Fruit fly (Drosophila melanogaster) whole organism, adult: ENCODE data around the gene Nepl19.

Experiments
- CG1620 ChIP-seq: fragments of 200-800 bp; sonication (Bioruptor generic); optimal IDR thresholded peaks from 2 replicates; lab custom pipeline; 2016; ENCODE audit warnings: missing biosample characterization, missing genetic modification characterization
- CG33017 ChIP-seq: fragments of 200-800 bp; sonication (Bioruptor generic); optimal IDR thresholded peaks from 2 replicates; lab custom pipeline; 2018; ENCODE audit warnings: missing biosample characterization, mild to moderate bottlenecking, missing genetic modification characterization, moderate library complexity
- CG7045 ChIP-seq: fragments of 200-800 bp; sonication (Bioruptor generic); optimal IDR thresholded peaks from 2 replicates; lab custom pipeline; 2017; ENCODE audit warnings: missing biosample characterization, mild to moderate bottlenecking, missing genetic modification characterization
- CG7101 ChIP-seq: fragments of 200-800 bp; sonication (Bioruptor generic); optimal IDR thresholded peaks from 2 replicates; lab custom pipeline; 2018; ENCODE audit warnings: missing biosample characterization, mild to moderate bottlenecking, missing genetic modification characterization, moderate library complexity
- Clk ChIP-seq: fragments of 200-800 bp; sonication (Bioruptor generic); optimal IDR thresholded peaks from 2 replicates; lab custom pipeline; 2017; ENCODE audit warnings: missing biosample characterization, missing genetic modification characterization
- Crg-1 ChIP-seq: fragments of 200-800 bp; sonication (Bioruptor generic); optimal IDR thresholded peaks from 2 replicates; lab custom pipeline; 2016; ENCODE audit warnings: missing biosample characterization, missing genetic modification characterization
- kay ChIP-seq: fragments of 200-800 bp; sonication (Bioruptor generic); peaks from one replicate; lab custom pipeline; 2016; ENCODE audit warnings: missing biosample characterization, missing genetic modification characterization, borderline replicate concordance
- ovo ChIP-seq: fragments of 200-800 bp; sonication (Bioruptor generic); optimal IDR thresholded peaks from 2 replicates; lab custom pipeline; 2016; ENCODE audit warnings: missing biosample characterization, missing genetic modification characterization
- pad ChIP-seq: fragments of 200-800 bp; sonication (Bioruptor generic); optimal IDR thresholded peaks from 3 replicates; lab custom pipeline; 2017; ENCODE audit warnings: missing biosample characterization, missing genetic modification characterization, mild to moderate bottlenecking, moderate library complexity, missing genetic modification reagents

dm6 chr3R:28857287-28858024 is 22.5 kb downstream of the Nepl19 start:
- TF ChIP-seq CG7101 (tag; lab: Kevin White, UChicago): no peak
- no peak for TF ChIP-seq CG1620 (GFP tag; lab: Kevin White, UChicago)
- TF ChIP-seq kay (GFP tag; lab: Kevin White, UChicago): no peak
- no peak for TF ChIP-seq pad
- no peak for TF ChIP-seq Crg-1
- no peak for TF ChIP-seq ovo (GFP tag; lab: Kevin White, UChicago)
- TF ChIP-seq CG33017 (tag; lab: Kevin White, UChicago): no peak
- TF ChIP-seq Clk (GFP tag; lab: Kevin White, UChicago): no peak
- TF ChIP-seq CG7045 (GFP tag; lab: Kevin White, UChicago): no peak
